Worm (Caenorhabditis elegans): ENCODE measurements around the gene M02E1.1.

The M02E1.1 gene

ce11 chrX:360479-360878 lies 34.6 kb downstream of the M02E1.1 start, which contains the start of gene C04E7.5:
Gene C04E7.5, plus strand, starts transcription at chrX:360779.
- TF ChIP-seq tra-4 (tag; optimal IDR thresholded peaks at IDR 0.05) (no peak), flt-1 (GFP tag; IDR thresholded peaks at IDR 0.05) (no peak), tbx-37 (GFP tag; conservative IDR thresholded peaks at IDR 0.05) (no peak), sea-1 (GFP tag; conservative IDR thresholded peaks at IDR 0.05) (no peak), hmbx-1 (tag; optimal IDR thresholded peaks at IDR 0.05) (no peak), ceh-36 (tag; optimal IDR thresholded peaks at IDR 0.05) (no peak), pes-1 (GFP tag; IDR thresholded peaks at IDR 0.05) (no peak), ets-7 (tag; optimal IDR thresholded peaks at IDR 0.05) (no peak), B0310.2 (tag; optimal IDR thresholded peaks at IDR 0.05) (no peak), ceh-13 (GFP tag; optimal IDR thresholded peaks at IDR 0.05) (no peak), F13C5.2 (tag; optimal IDR thresholded peaks at IDR 0.05) (no peak), scrt-1 (GFP tag; IDR thresholded peaks at IDR 0.05) (no peak), hmg-4 (GFP tag; optimal IDR thresholded peaks at IDR 0.05) (no peak), tbx-11 (GFP tag; IDR thresholded peaks at IDR 0.05) (no peak), ama-1 (optimal IDR thresholded peaks at IDR 0.05) (no peak)

- TF ChIP-seq hmbx-1 (tag; optimal IDR thresholded peaks at IDR 0.05): no peak
- TF ChIP-seq hmg-4 (GFP tag; optimal IDR thresholded peaks at IDR 0.05): no peak
- TF ChIP-seq ama-1 (optimal IDR thresholded peaks at IDR 0.05): no peak
- TF ChIP-seq tra-4 (tag; optimal IDR thresholded peaks at IDR 0.05): no peak
- TF ChIP-seq ceh-36 (tag; optimal IDR thresholded peaks at IDR 0.05): no peak
Measured at ce11 chrX:369923-370322, 44.0 kb downstream of the M02E1.1 start.

ce11 chrX:371761-372285 lies 45.9 kb downstream of the M02E1.1 start, which contains the start of gene nrde-3:
Gene nrde-3, plus strand, starts transcription at chrX:372235.
- TF ChIP-seq tbx-37 (GFP tag; conservative IDR thresholded peaks at IDR 0.05) (no peak), ceh-13 (GFP tag; optimal IDR thresholded peaks at IDR 0.05) (no peak), B0310.2 (tag; optimal IDR thresholded peaks at IDR 0.05) (no peak), aly-1 (tag; optimal IDR thresholded peaks at IDR 0.05) (no peak), ets-7 (tag; optimal IDR thresholded peaks at IDR 0.05) (no peak), sea-1 (GFP tag; conservative IDR thresholded peaks at IDR 0.05) (no peak), flt-1 (GFP tag; IDR thresholded peaks at IDR 0.05) (no peak), hnd-1 (tag; optimal IDR thresholded peaks at IDR 0.05) (no peak), tbx-11 (GFP tag; IDR thresholded peaks at IDR 0.05) (no peak), ceh-36 (tag; optimal IDR thresholded peaks at IDR 0.05) (no peak), tra-4 (tag; optimal IDR thresholded peaks at IDR 0.05) (no peak), ama-1 (optimal IDR thresholded peaks at IDR 0.05) (no peak), F13C5.2 (tag; optimal IDR thresholded peaks at IDR 0.05) (no peak), hmbx-1 (tag; optimal IDR thresholded peaks at IDR 0.05) (no peak), hmg-4 (GFP tag; optimal IDR thresholded peaks at IDR 0.05) (no peak), pes-1 (GFP tag; IDR thresholded peaks at IDR 0.05) (no peak), scrt-1 (GFP tag; IDR thresholded peaks at IDR 0.05) (no peak)

- TF ChIP-seq pes-1 (GFP tag; IDR thresholded peaks at IDR 0.05) (no peak), tbx-11 (GFP tag; IDR thresholded peaks at IDR 0.05) (no peak), scrt-1 (GFP tag; IDR thresholded peaks at IDR 0.05) (no peak), flt-1 (GFP tag; IDR thresholded peaks at IDR 0.05) (no peak), aly-1 (tag; optimal IDR thresholded peaks at IDR 0.05) (no peak)
Measured at ce11 chrX:380505-380904, 54.6 kb downstream of the M02E1.1 start, which contains the start of gene R04A9.3. Gene R04A9.3, minus strand, starts transcription at chrX:380605.

- TF ChIP-seq ama-1 (optimal IDR thresholded peaks at IDR 0.05) (no peak), ets-7 (tag; optimal IDR thresholded peaks at IDR 0.05) (no peak), tbx-11 (GFP tag; IDR thresholded peaks at IDR 0.05) (no peak), hnd-1 (tag; optimal IDR thresholded peaks at IDR 0.05) (no peak), tbx-37 (GFP tag; conservative IDR thresholded peaks at IDR 0.05) (no peak), hmbx-1 (tag; optimal IDR thresholded peaks at IDR 0.05) (no peak)
Measured at ce11 chrX:381029-381428, 55.1 kb downstream of the M02E1.1 start.

ce11 chrX:382692-383091 lies 56.8 kb downstream of the M02E1.1 start, which contains the start of gene ife-2:
Gene ife-2, minus strand, starts transcription at chrX:382709.
- TF ChIP-seq tra-4 (tag; optimal IDR thresholded peaks at IDR 0.05) (no peak), aly-1 (tag; optimal IDR thresholded peaks at IDR 0.05) (no peak), sea-1 (GFP tag; conservative IDR thresholded peaks at IDR 0.05) (no peak), ama-1 (optimal IDR thresholded peaks at IDR 0.05) (no peak), B0310.2 (tag; optimal IDR thresholded peaks at IDR 0.05) (no peak), tbx-11 (GFP tag; IDR thresholded peaks at IDR 0.05) (no peak), F13C5.2 (tag; optimal IDR thresholded peaks at IDR 0.05) (peak; percentile 50), hnd-1 (tag; optimal IDR thresholded peaks at IDR 0.05) (no peak), ceh-36 (tag; optimal IDR thresholded peaks at IDR 0.05) (no peak), hmbx-1 (tag; optimal IDR thresholded peaks at IDR 0.05) (no peak), hmg-4 (GFP tag; optimal IDR thresholded peaks at IDR 0.05) (peak; percentile 57), pes-1 (GFP tag; IDR thresholded peaks at IDR 0.05) (no peak), flt-1 (GFP tag; IDR thresholded peaks at IDR 0.05) (no peak), tbx-37 (GFP tag; conservative IDR thresholded peaks at IDR 0.05) (no peak), ceh-13 (GFP tag; optimal IDR thresholded peaks at IDR 0.05) (no peak)
